Worm (Caenorhabditis elegans): ENCODE measurements around the gene spig-6.
A peak's percentile ranks its signal among the peaks of the same experiment; 100 is the strongest.

The spig-6 gene

DNA sequence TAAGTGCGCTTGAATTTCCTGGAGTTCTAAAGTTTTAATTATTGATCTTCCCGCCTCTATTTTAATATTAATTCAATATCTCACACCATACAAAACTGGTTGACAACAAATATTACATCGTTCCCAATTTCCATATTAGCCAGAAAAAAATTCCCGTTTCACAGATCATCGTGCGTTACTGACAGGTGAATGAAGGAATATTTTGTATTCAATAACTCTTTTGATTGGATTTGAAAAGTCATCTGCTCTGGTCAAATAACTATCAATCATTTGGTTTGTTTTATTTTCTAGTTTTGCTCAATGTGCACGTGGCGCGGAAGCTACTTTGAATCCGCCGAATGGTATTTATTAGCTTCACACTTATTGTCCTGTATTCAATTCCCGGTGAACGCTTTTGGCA lies 2.3 kb downstream of the spig-6 start, which contains the start of gene srh-139:
Gene srh-139 (plus strand): TSS at position 301 of the 400 bp plus-strand sequence.
- TF ChIP-seq ceh-34 (tag; optimal IDR thresholded peaks at IDR 0.05) (no peak), ttx-3 (tag; optimal IDR thresholded peaks at IDR 0.05) (no peak), fkh-6 (tag; optimal IDR thresholded peaks at IDR 0.05) (no peak), C38D4.7 (GFP tag; optimal IDR thresholded peaks at IDR 0.05) (no peak), ceh-19 (GFP tag; optimal IDR thresholded peaks at IDR 0.05) (no peak), hlh-13 (GFP tag; optimal IDR thresholded peaks at IDR 0.05) (no peak)

DNA sequence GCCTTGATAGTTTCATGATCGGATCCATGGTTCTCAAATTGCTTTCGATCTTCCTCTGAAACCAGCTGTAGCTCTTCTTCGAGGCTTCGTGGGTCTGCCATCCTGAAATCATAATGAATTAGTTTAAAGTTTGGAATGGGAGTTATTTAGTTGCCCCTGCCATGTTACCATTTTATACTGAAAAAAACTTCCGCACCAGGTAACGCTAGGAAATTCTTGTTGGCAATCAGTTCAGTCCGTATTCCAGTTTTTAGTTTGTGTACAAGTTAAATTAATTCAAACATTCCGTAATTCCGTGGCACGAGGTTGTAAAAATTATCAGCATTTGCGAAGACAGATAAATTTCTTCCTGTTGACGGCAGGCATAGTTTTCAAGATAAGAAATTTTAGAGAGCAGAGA lies 6.1 kb downstream of the spig-6 start, which contains the start of gene Y32B12A.5:
Gene Y32B12A.5 (minus strand): TSS at position 101 of the 400 bp plus-strand sequence.
- no peak for TF ChIP-seq npax-4 (tag; optimal IDR thresholded peaks at IDR 0.05)
- TF ChIP-seq fkh-10 (GFP tag; optimal IDR thresholded peaks at IDR 0.05): no peak
- no peak for TF ChIP-seq hlh-13 (GFP tag; optimal IDR thresholded peaks at IDR 0.05)
- no peak for TF ChIP-seq dve-1 (tag; optimal IDR thresholded peaks at IDR 0.05)
- TF ChIP-seq unc-86 (tag; optimal IDR thresholded peaks at IDR 0.05): no peak
- TF ChIP-seq F13H6.1 (tag; optimal IDR thresholded peaks at IDR 0.05): no peak
- no peak for TF ChIP-seq ceh-30 (tag; optimal IDR thresholded peaks at IDR 0.05)
- no peak for TF ChIP-seq pha-2 (tag; optimal IDR thresholded peaks at IDR 0.05)
- no peak for TF ChIP-seq ceh-24 (tag; optimal IDR thresholded peaks at IDR 0.05)
- TF ChIP-seq sdc-2 (tag; optimal IDR thresholded peaks at IDR 0.05): no peak

- no peak for TF ChIP-seq ceh-19 (GFP tag; optimal IDR thresholded peaks at IDR 0.05)
- TF ChIP-seq syd-9 (tag; optimal IDR thresholded peaks at IDR 0.05): no peak
- no peak for TF ChIP-seq dve-1 (tag; optimal IDR thresholded peaks at IDR 0.05)
- TF ChIP-seq ref-2 (tag; optimal IDR thresholded peaks at IDR 0.05): no peak
- no peak for TF ChIP-seq zip-5 (tag; optimal IDR thresholded peaks at IDR 0.05)
- no peak for TF ChIP-seq fkh-10 (GFP tag; optimal IDR thresholded peaks at IDR 0.05)
- no peak for TF ChIP-seq C08G9.2 (tag; optimal IDR thresholded peaks at IDR 0.05)
- TF ChIP-seq lim-6 (tag; optimal IDR thresholded peaks at IDR 0.05): no peak
- TF ChIP-seq pag-3 (tag; optimal IDR thresholded peaks at IDR 0.05; ENCODE audit: borderline replicate concordance): no peak
- no peak for TF ChIP-seq unc-3 (GFP tag; conservative IDR thresholded peaks at IDR 0.05)
- no peak for TF ChIP-seq unc-3 (tag; optimal IDR thresholded peaks at IDR 0.05)
- no peak for TF ChIP-seq pha-4 (tag; optimal IDR thresholded peaks at IDR 0.05)
- TF ChIP-seq tbx-2 (tag; optimal IDR thresholded peaks at IDR 0.05): no peak
- no peak for TF ChIP-seq ceh-22 (tag; optimal IDR thresholded peaks at IDR 0.05)
- TF ChIP-seq C38D4.7 (GFP tag; optimal IDR thresholded peaks at IDR 0.05): no peak
- no peak for TF ChIP-seq hlh-6 (tag; optimal IDR thresholded peaks at IDR 0.05)
- no peak for TF ChIP-seq fax-1 (tag; optimal IDR thresholded peaks at IDR 0.05)
- TF ChIP-seq sox-2 (GFP tag; IDR thresholded peaks at IDR 0.05): no peak
- no peak for TF ChIP-seq unc-55 (GFP tag; optimal IDR thresholded peaks at IDR 0.05)
- no peak for TF ChIP-seq ceh-31 (tag; optimal IDR thresholded peaks at IDR 0.05)
Measured at ce11 chrV:16488172-16488571, 6.8 kb downstream of the spig-6 start, which contains the start of gene sqst-4. Gene sqst-4 (plus strand): TSS chrV:16488472.

- TF ChIP-seq hlh-8 (tag; optimal IDR thresholded peaks at IDR 0.05): no peak
- no peak for TF ChIP-seq C08G9.2 (tag; optimal IDR thresholded peaks at IDR 0.05)
- no peak for TF ChIP-seq ceh-6 (GFP tag; optimal IDR thresholded peaks at IDR 0.05)
- peak; percentile 88 for TF ChIP-seq elt-2 (tag; optimal IDR thresholded peaks at IDR 0.05)
Measured at ce11 chrV:16494359-16494758, 13.0 kb downstream of the spig-6 start, which contains the start of gene comt-2. Gene comt-2 (minus strand): TSS chrV:16494489.

ce11 chrV:16497504-16497903 lies 16.1 kb downstream of the spig-6 start, which contains the start of gene srh-136:
Gene srh-136 (minus strand): TSS chrV:16497596.
- no peak for TF ChIP-seq gmeb-2 (tag; optimal IDR thresholded peaks at IDR 0.05)
- no peak for TF ChIP-seq hlh-8 (tag; optimal IDR thresholded peaks at IDR 0.05)
- TF ChIP-seq syd-9 (tag; optimal IDR thresholded peaks at IDR 0.05): no peak
- TF ChIP-seq ets-4 (tag; optimal IDR thresholded peaks at IDR 0.05): no peak
- no peak for TF ChIP-seq ceh-19 (GFP tag; optimal IDR thresholded peaks at IDR 0.05)
- no peak for TF ChIP-seq unc-86 (tag; optimal IDR thresholded peaks at IDR 0.05)
- no peak for TF ChIP-seq ceh-45 (GFP tag; IDR thresholded peaks at IDR 0.05)
- TF ChIP-seq dve-1 (tag; optimal IDR thresholded peaks at IDR 0.05): no peak
- TF ChIP-seq nfya-1 (tag; optimal IDR thresholded peaks at IDR 0.05): no peak
- TF ChIP-seq ama-1 (optimal IDR thresholded peaks at IDR 0.05): no peak
- no peak for TF ChIP-seq unc-42 (tag; optimal IDR thresholded peaks at IDR 0.05)
- no peak for TF ChIP-seq ref-2 (tag; optimal IDR thresholded peaks at IDR 0.05)
- no peak for TF ChIP-seq fkh-10 (GFP tag; optimal IDR thresholded peaks at IDR 0.05)
- no peak for TF ChIP-seq K09A11.1 (tag; optimal IDR thresholded peaks at IDR 0.05; ENCODE audit: insufficient read depth)
- TF ChIP-seq ceh-24 (tag; optimal IDR thresholded peaks at IDR 0.05): no peak
- no peak for TF ChIP-seq sdc-2 (tag; optimal IDR thresholded peaks at IDR 0.05)
- no peak for TF ChIP-seq fkh-6 (tag; optimal IDR thresholded peaks at IDR 0.05)
- no peak for TF ChIP-seq unc-55 (GFP tag; optimal IDR thresholded peaks at IDR 0.05)
- TF ChIP-seq pax-1 (tag; optimal IDR thresholded peaks at IDR 0.05): no peak
- no peak for TF ChIP-seq Y22D7AL.16 (tag; optimal IDR thresholded peaks at IDR 0.05)

All from whole organism, late embryonic.